Worm (Caenorhabditis elegans): Measurements from ENCODE around the gene srj-15.

- no peak for TF ChIP-seq ama-1 (optimal IDR thresholded peaks at IDR 0.05)
- TF ChIP-seq ceh-13 (GFP tag; optimal IDR thresholded peaks at IDR 0.05) = no peak
- no peak for TF ChIP-seq hnd-1 (tag; optimal IDR thresholded peaks at IDR 0.05)
- no peak for TF ChIP-seq F13C5.2 (tag; optimal IDR thresholded peaks at IDR 0.05)
- TF ChIP-seq hmg-4 (GFP tag; optimal IDR thresholded peaks at IDR 0.05) = no peak
- TF ChIP-seq scrt-1 (GFP tag; IDR thresholded peaks at IDR 0.05) = no peak
- TF ChIP-seq flt-1 (GFP tag; IDR thresholded peaks at IDR 0.05) = no peak
- no peak for TF ChIP-seq ets-7 (tag; optimal IDR thresholded peaks at IDR 0.05)
- TF ChIP-seq tra-4 (tag; optimal IDR thresholded peaks at IDR 0.05) = no peak
- TF ChIP-seq hmbx-1 (tag; optimal IDR thresholded peaks at IDR 0.05) = no peak
- TF ChIP-seq ceh-36 (tag; optimal IDR thresholded peaks at IDR 0.05) = no peak
- TF ChIP-seq tbx-37 (GFP tag; conservative IDR thresholded peaks at IDR 0.05) = no peak
These were observed 4.1 kb upstream of the srj-15 start for ce11 chrV:1968809-1969208.

All from whole organism, early embryonic.